Worm (Caenorhabditis elegans) whole organism, young adult: Measurements from ENCODE around the gene sulp-5.

Experiments
- C06A6.2 ChIP-seq: fragments of 200-800 bp; sonication (Bioruptor generic); conservative IDR thresholded peaks from 2 replicates; pipeline ENCODE4 v1.3.6; 2022; ENCODE audit warnings: missing genetic modification characterization, missing compliant biosample characterization
- F10E7.11 ChIP-seq: sonication (generic microtip); optimal IDR thresholded peaks from 2 replicates; lab custom pipeline; 2017; ENCODE audit warnings: mild to moderate bottlenecking, missing genetic modification characterization, moderate library complexity, missing compliant biosample characterization
- F33H1.4 ChIP-seq: fragments of 200-800 bp; sonication (Bioruptor generic); IDR thresholded peaks from 2 replicates; pipeline ENCODE4 v1.3.6; 2022; ENCODE audit warnings: missing genetic modification reagents, missing genetic modification characterization, missing compliant biosample characterization
- F49E8.2 ChIP-seq: sonication (generic microtip); optimal IDR thresholded peaks from 3 replicates; lab custom pipeline; 2017; ENCODE audit warnings: missing genetic modification characterization, mild to moderate bottlenecking, missing compliant biosample characterization, antibody characterized with exemption, moderate library complexity; ENCODE audit not compliant: insufficient read depth
- K12H6.12 ChIP-seq: fragments of 200-800 bp; sonication (Bioruptor generic); optimal IDR thresholded peaks from 2 replicates; lab custom pipeline; 2018; ENCODE audit warnings: mild to moderate bottlenecking, missing genetic modification characterization, missing compliant biosample characterization
- Y53F4B.3 ChIP-seq: fragments of 200-800 bp; sonication (Bioruptor generic); IDR thresholded peaks from 2 replicates; pipeline ENCODE4 v1.3.6; 2022; ENCODE audit warnings: missing genetic modification reagents, missing genetic modification characterization, missing compliant biosample characterization
- akir-1 ChIP-seq: fragments of 200-800 bp; sonication (Bioruptor generic); optimal IDR thresholded peaks from 2 replicates; lab custom pipeline; 2018; ENCODE audit warnings: mild to moderate bottlenecking, missing genetic modification characterization, moderate library complexity, missing compliant biosample characterization
- aptf-2 ChIP-seq: fragments of 200-800 bp; sonication (Bioruptor generic); conservative IDR thresholded peaks from 2 replicates; pipeline ENCODE4 v1.3.6; 2022; ENCODE audit warnings: missing genetic modification reagents, missing genetic modification characterization, missing compliant biosample characterization
- athp-1 ChIP-seq: sonication (generic microtip); optimal IDR thresholded peaks from 2 replicates; lab custom pipeline; 2017; ENCODE audit warnings: mild to moderate bottlenecking, missing genetic modification characterization, missing compliant biosample characterization
- ccch-3 ChIP-seq: fragments of 200-800 bp; sonication (Bioruptor generic); optimal IDR thresholded peaks from 2 replicates; lab custom pipeline; 2018; ENCODE audit warnings: mild to moderate bottlenecking, missing genetic modification characterization, missing compliant biosample characterization
- ceh-79 ChIP-seq: sonication (generic microtip); optimal IDR thresholded peaks from 2 replicates; lab custom pipeline; 2017; ENCODE audit warnings: mild to moderate bottlenecking, missing genetic modification characterization, missing compliant biosample characterization
- chd-7 ChIP-seq: sonication (generic microtip); optimal IDR thresholded peaks from 2 replicates; lab custom pipeline; 2016; ENCODE audit warnings: mild to moderate bottlenecking, missing genetic modification characterization, moderate library complexity, missing compliant biosample characterization
- dpff-1 ChIP-seq: sonication (generic microtip); optimal IDR thresholded peaks from 2 replicates; lab custom pipeline; 2017; ENCODE audit warnings: mild to moderate bottlenecking, missing genetic modification characterization, missing compliant biosample characterization
- egl-18 ChIP-seq: fragments of 200-800 bp; sonication (Bioruptor generic); IDR thresholded peaks from 2 replicates; pipeline ENCODE4 v1.3.6; 2022; ENCODE audit warnings: missing genetic modification reagents, missing genetic modification characterization, missing compliant biosample characterization
- egl-44 ChIP-seq: fragments of 200-800 bp; sonication (Bioruptor generic); IDR thresholded peaks from 2 replicates; pipeline ENCODE4 v1.3.6; 2022; ENCODE audit warnings: missing genetic modification reagents, missing genetic modification characterization, missing compliant biosample characterization
- ets-4 ChIP-seq: fragments of 200-800 bp; sonication (Bioruptor generic); optimal IDR thresholded peaks from 2 replicates; lab custom pipeline; 2018; ENCODE audit warnings: mild to moderate bottlenecking, missing genetic modification characterization, missing compliant biosample characterization
- hlh-12 ChIP-seq: sonication (generic microtip); optimal IDR thresholded peaks from 2 replicates; lab custom pipeline; 2016; ENCODE audit warnings: missing genetic modification characterization, missing compliant biosample characterization
- hmg-1.2 ChIP-seq: fragments of 200-800 bp; sonication (Bioruptor generic); IDR thresholded peaks from 2 replicates; pipeline ENCODE4 v1.3.6; 2022; ENCODE audit warnings: missing genetic modification reagents, missing genetic modification characterization, missing compliant biosample characterization
- hsf-1 ChIP-seq: fragments of 200-800 bp; sonication (Bioruptor generic); IDR thresholded peaks from 2 replicates; pipeline ENCODE4 v1.3.6; 2022; ENCODE audit warnings: missing genetic modification reagents, missing genetic modification characterization, missing compliant biosample characterization
- lag-1 ChIP-seq: fragments of 200-800 bp; sonication (Bioruptor generic); IDR thresholded peaks from 2 replicates; pipeline ENCODE4 v1.3.6; 2022; ENCODE audit warnings: missing genetic modification reagents, missing genetic modification characterization, missing compliant biosample characterization
- let-526 ChIP-seq: fragments of 200-800 bp; sonication (Bioruptor generic); IDR thresholded peaks from 2 replicates; pipeline ENCODE4 v1.3.6; 2022; ENCODE audit warnings: missing genetic modification reagents, missing genetic modification characterization, missing compliant biosample characterization
- let-607 ChIP-seq, 2 experiments: fragments of 200-800 bp in 1 of 2; sonication (Bioruptor generic) in 1 of 2; sonication (generic microtip) in 1 of 2; optimal IDR thresholded peaks; 2 replicates each; lab custom pipeline; 2016 to 2018; ENCODE audit warnings: mild to moderate bottlenecking in 2 of 2, missing compliant biosample characterization in 2 of 2, missing genetic modification characterization in 2 of 2, moderate library complexity in 2 of 2, missing genotype in 1 of 2
- lin-35 ChIP-seq, 3 experiments: fragments of 150-350 bp in 2 of 3; sonication (generic microtip) in 1 of 3; optimal IDR thresholded peaks; 2 replicates each; lab custom pipeline; 2014 to 2018; ENCODE audit warnings: missing biosample characterization in 3 of 3, missing genetic modification characterization in 3 of 3, missing genetic modification reagents in 3 of 3
- lin-54 ChIP-seq: fragments of 200-800 bp; sonication (Bioruptor generic); optimal IDR thresholded peaks from 2 replicates; lab custom pipeline; 2018; ENCODE audit warnings: mild to moderate bottlenecking, missing genetic modification characterization, missing compliant biosample characterization
- lsy-27 ChIP-seq: sonication (generic microtip); optimal IDR thresholded peaks from 2 replicates; lab custom pipeline; 2017; ENCODE audit warnings: missing genetic modification characterization, mild to moderate bottlenecking, missing compliant biosample characterization, antibody characterized with exemption, missing genotype, borderline replicate concordance; ENCODE audit not compliant: insufficient read depth
- madf-10 ChIP-seq: sonication (generic microtip); optimal IDR thresholded peaks from 2 replicates; lab custom pipeline; 2016; ENCODE audit warnings: mild to moderate bottlenecking, missing genetic modification characterization, missing compliant biosample characterization
- nfya-2 ChIP-seq: fragments of 200-800 bp; sonication (Bioruptor generic); IDR thresholded peaks from 2 replicates; pipeline ENCODE4 v1.3.6; 2022; ENCODE audit warnings: missing genetic modification reagents, missing genetic modification characterization, missing compliant biosample characterization
- nfyb-1 ChIP-seq: fragments of 200-800 bp; sonication (Bioruptor generic); IDR thresholded peaks from 2 replicates; pipeline ENCODE4 v1.3.6; 2022; ENCODE audit warnings: missing genetic modification reagents, missing genetic modification characterization, missing compliant biosample characterization
- nhr-120 ChIP-seq: fragments of 200-800 bp; sonication (Bioruptor generic); IDR thresholded peaks from 2 replicates; pipeline ENCODE4 v1.3.6; 2022; ENCODE audit warnings: missing genetic modification characterization, missing compliant biosample characterization
- nhr-179 ChIP-seq: sonication (generic microtip); optimal IDR thresholded peaks from 2 replicates; lab custom pipeline; 2016; ENCODE audit warnings: mild to moderate bottlenecking, missing genetic modification characterization, missing compliant biosample characterization
- nhr-80 ChIP-seq: sonication (generic microtip); optimal IDR thresholded peaks from 2 replicates; lab custom pipeline; 2016; ENCODE audit warnings: missing genetic modification characterization, missing compliant biosample characterization
- pha-4 ChIP-seq: fragments of 150-350 bp; sonication (generic microtip); optimal IDR thresholded peaks from 2 replicates; lab custom pipeline; 2014; ENCODE audit warnings: missing biosample characterization, missing genetic modification reagents, missing genetic modification characterization
- rcor-1 ChIP-seq: fragments of 200-800 bp; sonication (Bioruptor generic); IDR thresholded peaks from 2 replicates; pipeline ENCODE4 v1.3.6; 2022; ENCODE audit warnings: missing genetic modification reagents, missing genetic modification characterization, missing compliant biosample characterization
- repo-1 ChIP-seq: sonication (generic microtip); optimal IDR thresholded peaks from 2 replicates; lab custom pipeline; 2017; ENCODE audit warnings: mild to moderate bottlenecking, missing genetic modification characterization, missing compliant biosample characterization
- rpc-1 ChIP-seq, 2 experiments: fragments of 150-350 bp in 1 of 2; sonication (generic microtip) in 1 of 2; optimal IDR thresholded peaks; 2 replicates each; lab custom pipeline; 2014 to 2018; ENCODE audit warnings: missing biosample characterization in 1 of 2, missing genetic modification characterization in 1 of 2, missing genetic modification reagents in 1 of 2, missing genotype in 1 of 2
- sdz-38 ChIP-seq: sonication (generic microtip); optimal IDR thresholded peaks from 2 replicates; lab custom pipeline; 2016; ENCODE audit warnings: missing genotype, missing genetic modification characterization, missing compliant biosample characterization
- somi-1 ChIP-seq: fragments of 200-800 bp; sonication (Bioruptor generic); optimal IDR thresholded peaks from 2 replicates; lab custom pipeline; 2018; ENCODE audit warnings: mild to moderate bottlenecking, missing genetic modification characterization, missing compliant biosample characterization
- tbp1 ChIP-seq: fragments of 200-800 bp; sonication (Bioruptor generic); optimal IDR thresholded peaks from 2 replicates; lab custom pipeline; 2018; ENCODE audit warnings: mild to moderate bottlenecking, missing genetic modification characterization, missing compliant biosample characterization
- tlf-1 ChIP-seq: fragments of 200-800 bp; sonication (Bioruptor generic); optimal IDR thresholded peaks from 2 replicates; lab custom pipeline; 2018; ENCODE audit warnings: mild to moderate bottlenecking, missing genetic modification characterization, missing compliant biosample characterization
- ztf-18 ChIP-seq: sonication (generic microtip); optimal IDR thresholded peaks from 2 replicates; lab custom pipeline; 2016; ENCODE audit warnings: missing genotype, mild to moderate bottlenecking, missing genetic modification characterization, missing compliant biosample characterization
- ztf-22 ChIP-seq: fragments of 200-800 bp; sonication (Bioruptor generic); optimal IDR thresholded peaks from 2 replicates; lab custom pipeline; 2018; ENCODE audit warnings: mild to moderate bottlenecking, missing genetic modification characterization, moderate library complexity, missing compliant biosample characterization
- ztf-26 ChIP-seq: sonication (generic microtip); optimal IDR thresholded peaks from 2 replicates; lab custom pipeline; 2017; ENCODE audit warnings: missing genetic modification characterization, missing compliant biosample characterization
- ztf-6 ChIP-seq: fragments of 200-800 bp; sonication (Bioruptor generic); IDR thresholded peaks from 2 replicates; pipeline ENCODE4 v1.3.6; 2022; ENCODE audit warnings: missing genetic modification reagents, missing genetic modification characterization, missing compliant biosample characterization

Gene sulp-5

ce11 chrV:11876657-11877056 is 3.2 kb upstream of the sulp-5 start:
- TF ChIP-seq nhr-120 (GFP tag; lab: Robert Waterston, UW) (no peak), ztf-22 (no peak), nfya-2 (GFP tag; lab: Robert Waterston, UW) (no peak), ccch-3 (GFP tag; lab: Kevin White, UChicago) (no peak), madf-10 (tag; lab: Kevin White, UChicago) (no peak), F33H1.4 (GFP tag; lab: Robert Waterston, UW) (no peak), let-607 (tag; optimal IDR thresholded peaks at IDR 0.05; lab: Kevin White, UChicago) (no peak), egl-18 (GFP tag; lab: Robert Waterston, UW) (no peak), sdz-38 (tag; lab: Kevin White, UChicago) (no peak), rpc-1 (optimal IDR thresholded peaks at IDR 0.05; lab: Kevin White, UChicago) (no peak), rpc-1 (tag; optimal IDR thresholded peaks at IDR 0.05; lab: Kevin White, UChicago) (no peak), Y53F4B.3 (no peak), nhr-179 (tag; lab: Kevin White, UChicago) (no peak)

ce11 chrV:11883215-11883614 is 3.4 kb downstream of the sulp-5 start:
- TF ChIP-seq hlh-12 (tag; lab: Kevin White, UChicago), result no peak
- TF ChIP-seq chd-7 (tag; lab: Kevin White, UChicago), result no peak
- TF ChIP-seq dpff-1 (tag; lab: Kevin White, UChicago), result no peak
- no peak for TF ChIP-seq hsf-1 (GFP tag; lab: Robert Waterston, UW)
- no peak for TF ChIP-seq athp-1 (tag; lab: Kevin White, UChicago)
- no peak for TF ChIP-seq rcor-1 (GFP tag; lab: Robert Waterston, UW)
- TF ChIP-seq ets-4, result no peak
- no peak for TF ChIP-seq ztf-22
- TF ChIP-seq lag-1 (GFP tag; lab: Robert Waterston, UW), result no peak
- no peak for TF ChIP-seq ceh-79 (tag; lab: Kevin White, UChicago)
- no peak for TF ChIP-seq repo-1 (tag; lab: Kevin White, UChicago)
- no peak for TF ChIP-seq lsy-27 (tag; lab: Kevin White, UChicago)
- no peak for TF ChIP-seq somi-1 (GFP tag; lab: Kevin White, UChicago)
- TF ChIP-seq F10E7.11 (tag; lab: Kevin White, UChicago), result no peak

ce11 chrV:11885087-11885486 is 5.3 kb downstream of the sulp-5 start:
- no peak for TF ChIP-seq egl-44
- no peak for TF ChIP-seq aptf-2 (GFP tag; lab: Robert Waterston, UW)
- peak; percentile 33 for TF ChIP-seq pha-4 (tag; lab: Kevin White, UChicago)
- TF ChIP-seq lin-35 (GFP tag; optimal IDR thresholded peaks at IDR 0.05; lab: Kevin White, UChicago), result no peak
- peak; percentile 75 for TF ChIP-seq nhr-80

ce11 chrV:11885939-11886338 is 6.1 kb downstream of the sulp-5 start:
- TF ChIP-seq ztf-26 (tag; lab: Kevin White, UChicago) (peak; percentile 63), lin-54 (GFP tag; lab: Kevin White, UChicago) (peak; percentile 18), nfyb-1 (no peak), akir-1 (GFP tag; lab: Kevin White, UChicago) (no peak), ztf-18 (tag; lab: Kevin White, UChicago) (no peak), F49E8.2 (tag; lab: Kevin White, UChicago) (no peak), ztf-6 (GFP tag; lab: Robert Waterston, UW) (no peak), let-526 (GFP tag; lab: Robert Waterston, UW) (peak; percentile 30; the same call in 1 of the 2 replicates), C06A6.2 (GFP tag; lab: Robert Waterston, UW) (0 out of 2 replicates have a peak, but pooled peaks have one; percentile 13), let-607 (tag; optimal IDR thresholded peaks at IDR 0.05; lab: Kevin White, UChicago) (peak in 1 of 2 experiments; percentile 45), hmg-1.2 (no peak), sdz-38 (tag; lab: Kevin White, UChicago) (no peak), ztf-22 (peak; percentile 51), somi-1 (GFP tag; lab: Kevin White, UChicago) (peak; percentile 73), tbp1 (GFP tag; lab: Kevin White, UChicago) (peak; percentile 30), tlf-1 (GFP tag; lab: Kevin White, UChicago) (peak; percentile 43), pha-4 (tag; lab: Kevin White, UChicago) (peak; percentile 47), K12H6.12 (tag; lab: Kevin White, UChicago) (peak; percentile 9)
